In genomic region chr3L:11353002-11353401, dm6 we compare ENCODE assay signal across 5 fruit fly cellular contexts.
TF ChIP-seq lines count a peak whose summit lies in the region.

No protein-coding gene starts in this region.

- no peak for TF ChIP-seq CTCF in whole organism, embryonic (GFP tag; optimal IDR thresholded peaks at IDR 0.05; lab: Kevin White, UChicago)

TF ChIP-seq in whole organism, adult, 20 proteins besides CTCF, POLR2A, EP300 and RAD21 (continues in another document):
- peak; percentile 81 for TF ChIP-seq Hr96 (GFP tag; optimal IDR thresholded peaks at IDR 0.05; lab: Kevin White, UChicago)
- no peak for TF ChIP-seq cnc (optimal IDR thresholded peaks at IDR 0.05; lab: Kevin White, UChicago)
- peak; percentile 54 for TF ChIP-seq toe (GFP tag; optimal IDR thresholded peaks at IDR 0.05; lab: Kevin White, UChicago)
- peak; percentile 27 for TF ChIP-seq Crg-1 (GFP tag; optimal IDR thresholded peaks at IDR 0.05; lab: Kevin White, UChicago)
- peak; percentile 82 for TF ChIP-seq CG7101 (tag; optimal IDR thresholded peaks at IDR 0.05; lab: Kevin White, UChicago)
- no peak for TF ChIP-seq bab1 (GFP tag; optimal IDR thresholded peaks at IDR 0.05; lab: Kevin White, UChicago)
- TF ChIP-seq kay (GFP tag; lab: Kevin White, UChicago; ENCODE audit: borderline replicate concordance) = peak; percentile 67
- TF ChIP-seq CG1620 (GFP tag; optimal IDR thresholded peaks at IDR 0.05; lab: Kevin White, UChicago) = peak; percentile 45
- peak; percentile 83 for TF ChIP-seq CG7045 (GFP tag; optimal IDR thresholded peaks at IDR 0.05; lab: Kevin White, UChicago)
- TF ChIP-seq CG12768 (GFP tag; optimal IDR thresholded peaks at IDR 0.05; lab: Kevin White, UChicago) = peak; percentile 79
- TF ChIP-seq Mnt (GFP tag; optimal IDR thresholded peaks at IDR 0.05; lab: Kevin White, UChicago) = peak; percentile 77
- peak; percentile 80 for TF ChIP-seq CG14711 (tag; optimal IDR thresholded peaks at IDR 0.05; lab: Kevin White, UChicago)
- TF ChIP-seq cic (GFP tag; optimal IDR thresholded peaks at IDR 0.05; lab: Kevin White, UChicago) = no peak
- peak; percentile 78 for TF ChIP-seq CG33017 (tag; optimal IDR thresholded peaks at IDR 0.05; lab: Kevin White, UChicago)
- peak; percentile 83 for TF ChIP-seq CG11617 (GFP tag; optimal IDR thresholded peaks at IDR 0.05; lab: Kevin White, UChicago)
- TF ChIP-seq pad (GFP tag; optimal IDR thresholded peaks at IDR 0.05; lab: Kevin White, UChicago) = peak; percentile 17
- peak; percentile 29 for TF ChIP-seq Clk (GFP tag; optimal IDR thresholded peaks at IDR 0.05; lab: Kevin White, UChicago)
- peak; percentile 57 for TF ChIP-seq tj (GFP tag; optimal IDR thresholded peaks at IDR 0.05; lab: Kevin White, UChicago)

TF ChIP-seq in whole organism, embryonic, 481 proteins besides CTCF, POLR2A, EP300 and RAD21 (continues in another document):
- TF ChIP-seq CG31388 (GFP tag; optimal IDR thresholded peaks at IDR 0.05; lab: Kevin White, UChicago) (peak; percentile 57), abd-A (tag; optimal IDR thresholded peaks at IDR 0.05; lab: Kevin White, UChicago) (peak; percentile 6), sc (optimal IDR thresholded peaks at IDR 0.05; lab: Kevin White, UChicago) (no peak), sc (GFP tag; optimal IDR thresholded peaks at IDR 0.05; lab: Kevin White, UChicago) (peak; percentile 23), Camta (GFP tag; optimal IDR thresholded peaks at IDR 0.05; lab: Kevin White, UChicago) (peak; percentile 83), CG4404 (GFP tag; IDR thresholded peaks at IDR 0.05; lab: Robert Waterston, UW) (peak; percentile 74), CG13775 (GFP tag; optimal IDR thresholded peaks at IDR 0.05; lab: Kevin White, UChicago) (peak; percentile 86), org-1 (GFP tag; optimal IDR thresholded peaks at IDR 0.05; lab: Kevin White, UChicago) (peak; percentile 82), CG17829 (tag; optimal IDR thresholded peaks at IDR 0.05; lab: Kevin White, UChicago) (peak; percentile 58), CG12659 (GFP tag; optimal IDR thresholded peaks at IDR 0.05; lab: Kevin White, UChicago) (peak; percentile 88), CG17612 (GFP tag; IDR thresholded peaks at IDR 0.05; lab: Robert Waterston, UW) (peak; percentile 11; the same call in 1 of the 2 replicates), CG9609 (GFP tag; optimal IDR thresholded peaks at IDR 0.05; lab: Kevin White, UChicago) (peak; percentile 81), Dbx (GFP tag; IDR thresholded peaks at IDR 0.05; lab: Robert Waterston, UW) (peak; percentile 97), CG11247 (GFP tag; IDR thresholded peaks at IDR 0.05; lab: Robert Waterston, UW) (peak; percentile 81), Gug (GFP tag; IDR thresholded peaks at IDR 0.05; lab: Robert Waterston, UW) (peak; percentile 80; the same call in 2 of the 4 replicates), CG3995 (GFP tag; optimal IDR thresholded peaks at IDR 0.05; lab: Kevin White, UChicago) (peak; percentile 59), CG11456 (GFP tag; IDR thresholded peaks at IDR 0.05; lab: Robert Waterston, UW) (peak; percentile 90), eve (GFP tag; optimal IDR thresholded peaks at IDR 0.05; lab: Kevin White, UChicago) (peak in 1 of 2 experiments; percentile 85)

TF ChIP-seq in whole organism, prepupa, 60 proteins besides CTCF, POLR2A, EP300 and RAD21 (continues in another document):
- TF ChIP-seq Hr4 (GFP tag; optimal IDR thresholded peaks at IDR 0.05; lab: Kevin White, UChicago) = peak; percentile 65
- TF ChIP-seq Hr38 (GFP tag; optimal IDR thresholded peaks at IDR 0.05; lab: Kevin White, UChicago) = no peak
- TF ChIP-seq esn (GFP tag; optimal IDR thresholded peaks at IDR 0.05; lab: Kevin White, UChicago) = peak; percentile 87
- peak; percentile 73 for TF ChIP-seq CG32006 (GFP tag; optimal IDR thresholded peaks at IDR 0.05; lab: Kevin White, UChicago)
- TF ChIP-seq CG6808 (GFP tag; optimal IDR thresholded peaks at IDR 0.05; lab: Kevin White, UChicago) = no peak
- TF ChIP-seq dac (GFP tag; optimal IDR thresholded peaks at IDR 0.05; lab: Kevin White, UChicago) = no peak
- peak; percentile 44 for TF ChIP-seq CG8632 (GFP tag; optimal IDR thresholded peaks at IDR 0.05; lab: Kevin White, UChicago)
- TF ChIP-seq acj6 (GFP tag; optimal IDR thresholded peaks at IDR 0.05; lab: Kevin White, UChicago) = peak; percentile 64
- peak; percentile 52 for TF ChIP-seq CG11762 (GFP tag; optimal IDR thresholded peaks at IDR 0.05; lab: Kevin White, UChicago; ENCODE audit: insufficient read depth)
- no peak for TF ChIP-seq CG9139 (GFP tag; optimal IDR thresholded peaks at IDR 0.05; lab: Kevin White, UChicago)
- peak; percentile 63 for TF ChIP-seq OdsH (GFP tag; optimal IDR thresholded peaks at IDR 0.05; lab: Kevin White, UChicago)
- TF ChIP-seq CG6163 (GFP tag; IDR thresholded peaks at IDR 0.05; lab: Robert Waterston, UW) = peak; percentile 90
- TF ChIP-seq CG4318 (GFP tag; optimal IDR thresholded peaks at IDR 0.05; lab: Kevin White, UChicago) = peak; percentile 4
- no peak for TF ChIP-seq CG8319 (GFP tag; optimal IDR thresholded peaks at IDR 0.05; lab: Kevin White, UChicago)
- TF ChIP-seq CG16779 (tag; optimal IDR thresholded peaks at IDR 0.05; lab: Kevin White, UChicago) = no peak
- peak; percentile 85 for TF ChIP-seq topi (GFP tag; optimal IDR thresholded peaks at IDR 0.05; lab: Kevin White, UChicago)
- peak; percentile 86 for TF ChIP-seq CG31627 (GFP tag; optimal IDR thresholded peaks at IDR 0.05; lab: Kevin White, UChicago)
- peak; percentile 40 for TF ChIP-seq Lpt (GFP tag; optimal IDR thresholded peaks at IDR 0.05; lab: Kevin White, UChicago)
- TF ChIP-seq CG8119 (GFP tag; IDR thresholded peaks at IDR 0.05; lab: Robert Waterston, UW) = peak; percentile 65
- peak; percentile 91 for TF ChIP-seq Hr39 (GFP tag; optimal IDR thresholded peaks at IDR 0.05; lab: Kevin White, UChicago)

TF ChIP-seq in whole organism, pupa, 21 proteins besides CTCF, POLR2A, EP300 and RAD21:
- TF ChIP-seq Snoo (tag; optimal IDR thresholded peaks at IDR 0.05; lab: Kevin White, UChicago) = peak; percentile 68
- TF ChIP-seq EcR (GFP tag; optimal IDR thresholded peaks at IDR 0.05; lab: Kevin White, UChicago) = no peak
- peak; percentile 46 for TF ChIP-seq Pif1B (GFP tag; optimal IDR thresholded peaks at IDR 0.05; lab: Kevin White, UChicago)
- TF ChIP-seq CG8159 (tag; optimal IDR thresholded peaks at IDR 0.05; lab: Kevin White, UChicago) = peak; percentile 26
- TF ChIP-seq CG12605 (GFP tag; IDR thresholded peaks at IDR 0.05; lab: Robert Waterston, UW) = no peak; the same call in 1 of the 2 replicates
- TF ChIP-seq CG4496 (GFP tag; IDR thresholded peaks at IDR 0.05; lab: Robert Waterston, UW) = peak; percentile 71; the same call in 2 of the 3 replicates
- TF ChIP-seq CG32121 (GFP tag; IDR thresholded peaks at IDR 0.05; lab: Robert Waterston, UW) = peak; percentile 61; the same call in 1 of the 2 replicates
- no peak for TF ChIP-seq CG9948 (tag; optimal IDR thresholded peaks at IDR 0.05; lab: Kevin White, UChicago)
- TF ChIP-seq Pif1A (GFP tag; optimal IDR thresholded peaks at IDR 0.05; lab: Kevin White, UChicago) = peak; percentile 62
- no peak for TF ChIP-seq gl (tag; optimal IDR thresholded peaks at IDR 0.05; lab: Kevin White, UChicago)
- peak; percentile 63 for TF ChIP-seq CG14655 (GFP tag; optimal IDR thresholded peaks at IDR 0.05; lab: Kevin White, UChicago)
- TF ChIP-seq CG17806 (tag; optimal IDR thresholded peaks at IDR 0.05; lab: Kevin White, UChicago) = peak; percentile 19
- peak; percentile 39; the same call in 1 of the 2 replicates for TF ChIP-seq Ets98B (GFP tag; IDR thresholded peaks at IDR 0.05; lab: Robert Waterston, UW)
- peak; percentile 40 for TF ChIP-seq CG8301 (tag; optimal IDR thresholded peaks at IDR 0.05; lab: Kevin White, UChicago)
- peak; percentile 65; the same call in 2 of the 3 replicates for TF ChIP-seq fd96Ca (GFP tag; IDR thresholded peaks at IDR 0.05; lab: Robert Waterston, UW)

TF ChIP-seq in whole organism, wandering third instar larva, 38 proteins besides CTCF, POLR2A, EP300 and RAD21 (continues in another document):
- TF ChIP-seq lola (GFP tag; optimal IDR thresholded peaks at IDR 0.05; lab: Kevin White, UChicago) = no peak
- peak; percentile 81 for TF ChIP-seq sage (GFP tag; optimal IDR thresholded peaks at IDR 0.05; lab: Kevin White, UChicago)
- peak; percentile 93 for TF ChIP-seq CG32264 (GFP tag; optimal IDR thresholded peaks at IDR 0.05; lab: Kevin White, UChicago)
- TF ChIP-seq brk (GFP tag; optimal IDR thresholded peaks at IDR 0.05; lab: Kevin White, UChicago) = peak; percentile 92
- TF ChIP-seq Myc (optimal IDR thresholded peaks at IDR 0.05; lab: Kevin White, UChicago) = no peak
- peak; percentile 75 for TF ChIP-seq dmrt93B (GFP tag; optimal IDR thresholded peaks at IDR 0.05; lab: Kevin White, UChicago)
- no peak for TF ChIP-seq Hr83 (GFP tag; optimal IDR thresholded peaks at IDR 0.05; lab: Kevin White, UChicago; ENCODE audit: poor library complexity, severe bottlenecking)
- peak; percentile 82 for TF ChIP-seq dsf (GFP tag; optimal IDR thresholded peaks at IDR 0.05; lab: Kevin White, UChicago; ENCODE audit: borderline replicate concordance)
- no peak for TF ChIP-seq Dfd (GFP tag; optimal IDR thresholded peaks at IDR 0.05; lab: Kevin White, UChicago)
- TF ChIP-seq N (GFP tag; optimal IDR thresholded peaks at IDR 0.05; lab: Kevin White, UChicago) = no peak
- peak; percentile 94 for TF ChIP-seq Jra (GFP tag; optimal IDR thresholded peaks at IDR 0.05; lab: Kevin White, UChicago)
- TF ChIP-seq psq (GFP tag; optimal IDR thresholded peaks at IDR 0.05; lab: Kevin White, UChicago) = peak; percentile 89
- TF ChIP-seq CG9705 (GFP tag; optimal IDR thresholded peaks at IDR 0.05; lab: Kevin White, UChicago) = peak; percentile 39
- peak; percentile 77 for TF ChIP-seq woc (GFP tag; optimal IDR thresholded peaks at IDR 0.05; lab: Kevin White, UChicago)
- peak; percentile 97 for TF ChIP-seq ey (GFP tag; optimal IDR thresholded peaks at IDR 0.05; lab: Kevin White, UChicago)
- TF ChIP-seq Abd-B (GFP tag; optimal IDR thresholded peaks at IDR 0.05; lab: Kevin White, UChicago) = no peak
- TF ChIP-seq CrebA (GFP tag; optimal IDR thresholded peaks at IDR 0.05; lab: Kevin White, UChicago; ENCODE audit: borderline replicate concordance) = peak; percentile 82
- TF ChIP-seq Mio (GFP tag; optimal IDR thresholded peaks at IDR 0.05; lab: Kevin White, UChicago) = peak; percentile 79
- peak; percentile 76 for TF ChIP-seq GATAd (GFP tag; optimal IDR thresholded peaks at IDR 0.05; lab: Kevin White, UChicago)
- peak; percentile 94 for TF ChIP-seq br (GFP tag; optimal IDR thresholded peaks at IDR 0.05; lab: Kevin White, UChicago)
- peak; percentile 90 for TF ChIP-seq HLH106 (tag; optimal IDR thresholded peaks at IDR 0.05; lab: Kevin White, UChicago)
- TF ChIP-seq usp (GFP tag; optimal IDR thresholded peaks at IDR 0.05; lab: Kevin White, UChicago) = no peak
- no peak for TF ChIP-seq pan (optimal IDR thresholded peaks at IDR 0.05; lab: Kevin White, UChicago)
- peak; percentile 69 for TF ChIP-seq Rel (GFP tag; optimal IDR thresholded peaks at IDR 0.05; lab: Kevin White, UChicago)
- peak; percentile 48 for TF ChIP-seq Rel (tag; optimal IDR thresholded peaks at IDR 0.05; lab: Kevin White, UChicago)
- TF ChIP-seq rgr (GFP tag; optimal IDR thresholded peaks at IDR 0.05; lab: Kevin White, UChicago) = peak; percentile 97
- no peak for TF ChIP-seq Hr78 (GFP tag; optimal IDR thresholded peaks at IDR 0.05; lab: Kevin White, UChicago)
